Fruit fly (Drosophila melanogaster): ENCODE results near the gene spo.

DNA sequence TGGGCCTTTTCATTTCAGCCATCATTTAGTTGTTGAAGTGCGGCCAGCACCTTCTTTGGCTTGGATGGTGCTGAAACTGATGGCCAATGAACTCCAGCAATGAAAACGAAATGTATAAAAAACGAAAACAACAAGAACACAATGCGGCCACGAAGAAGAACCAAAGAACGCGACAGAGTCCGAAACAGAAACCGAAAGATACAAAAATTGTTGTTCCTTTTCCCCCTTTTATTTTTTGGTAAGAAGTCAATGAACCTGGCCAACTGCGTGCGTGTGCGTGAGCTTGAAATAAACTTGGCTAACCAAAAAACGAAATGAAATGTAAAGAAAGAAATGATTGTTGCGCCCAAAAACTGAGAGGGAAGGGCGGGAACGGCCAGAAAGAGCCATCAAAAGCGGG, 35.4 kb upstream of the spo start:
- TF ChIP-seq Gug (GFP tag; IDR thresholded peaks at IDR 0.05), result no peak
- no peak for TF ChIP-seq fd85E (GFP tag; optimal IDR thresholded peaks at IDR 0.05)
- no peak for TF ChIP-seq Hr39 (GFP tag; optimal IDR thresholded peaks at IDR 0.05)
- TF ChIP-seq net (GFP tag; optimal IDR thresholded peaks at IDR 0.05), result no peak
- TF ChIP-seq svp (GFP tag), result no peak
- TF ChIP-seq spab (GFP tag; optimal IDR thresholded peaks at IDR 0.05), result no peak
- TF ChIP-seq CG11762 (GFP tag; optimal IDR thresholded peaks at IDR 0.05; ENCODE audit: insufficient read depth), result no peak
- no peak for TF ChIP-seq Lpt (GFP tag; optimal IDR thresholded peaks at IDR 0.05)
- TF ChIP-seq salr (GFP tag; optimal IDR thresholded peaks at IDR 0.05), result no peak
- TF ChIP-seq CG11902 (GFP tag; optimal IDR thresholded peaks at IDR 0.05), result no peak
